Fruit fly (Drosophila melanogaster) whole organism, embryonic: ENCODE data around the gene Argk1.
A peak's percentile ranks its signal among the peaks of the same experiment; 100 is the strongest.

Source experiments
- CG10274 ChIP-seq: fragments of 200-800 bp; sonication (Bioruptor generic); optimal IDR thresholded peaks from 3 replicates; lab custom pipeline; 2017; ENCODE audit warnings: missing biosample characterization, mild to moderate bottlenecking, missing genetic modification characterization
- CG10654 ChIP-seq: fragments of 200-800 bp; sonication (Bioruptor generic); optimal IDR thresholded peaks from 2 replicates; lab custom pipeline; 2016; ENCODE audit warnings: missing biosample characterization, missing genetic modification characterization
- CG11247 ChIP-seq: fragments of 200-800 bp; sonication (Bioruptor generic); IDR thresholded peaks from 2 replicates; pipeline ENCODE4 v1.3.6; 2022; ENCODE audit warnings: missing biosample characterization, missing genetic modification characterization
- CG11398 ChIP-seq: fragments of 200-800 bp; sonication (Bioruptor generic); optimal IDR thresholded peaks from 2 replicates; lab custom pipeline; 2016; ENCODE audit warnings: missing biosample characterization, missing genetic modification characterization
- CG11723 ChIP-seq: fragments of 200-800 bp; sonication (Bioruptor generic); optimal IDR thresholded peaks from 2 replicates; lab custom pipeline; 2017; ENCODE audit warnings: missing biosample characterization, mild to moderate bottlenecking, missing genetic modification characterization
- CG12219 ChIP-seq: fragments of 200-800 bp; sonication (Bioruptor generic); optimal IDR thresholded peaks from 3 replicates; lab custom pipeline; 2018; ENCODE audit warnings: missing biosample characterization, mild to moderate bottlenecking, missing genetic modification characterization
- CG13296 ChIP-seq: fragments of 200-800 bp; sonication (Bioruptor generic); optimal IDR thresholded peaks from 3 replicates; lab custom pipeline; 2018; ENCODE audit warnings: missing biosample characterization, mild to moderate bottlenecking, missing genetic modification characterization
- CG13624 ChIP-seq: fragments of 200-800 bp; sonication (Bioruptor generic); optimal IDR thresholded peaks from 2 replicates; lab custom pipeline; 2016; ENCODE audit warnings: missing biosample characterization, missing genetic modification characterization
- CG15601 ChIP-seq: fragments of 200-800 bp; sonication (Bioruptor generic); optimal IDR thresholded peaks from 3 replicates; lab custom pipeline; 2019; ENCODE audit warnings: missing biosample characterization, mild to moderate bottlenecking, missing genetic modification characterization, moderate library complexity
- CG15696 ChIP-seq: fragments of 200-800 bp; sonication (Bioruptor generic); optimal IDR thresholded peaks from 2 replicates; lab custom pipeline; 2019; ENCODE audit warnings: missing biosample characterization, mild to moderate bottlenecking, missing genetic modification characterization, moderate library complexity
- CG1647 ChIP-seq: fragments of 200-800 bp; sonication (Bioruptor generic); optimal IDR thresholded peaks from 3 replicates; lab custom pipeline; 2016; ENCODE audit warnings: missing biosample characterization, missing genetic modification characterization
- CG3065 ChIP-seq: fragments of 200-800 bp; sonication (Bioruptor generic); optimal IDR thresholded peaks from 2 replicates; lab custom pipeline; 2016; ENCODE audit warnings: missing biosample characterization, missing genetic modification characterization
- CG34376 ChIP-seq: fragments of 200-800 bp; sonication (Bioruptor generic); optimal IDR thresholded peaks from 2 replicates; lab custom pipeline; 2018; ENCODE audit warnings: missing biosample characterization, mild to moderate bottlenecking, missing genetic modification characterization
- CG4282 ChIP-seq: fragments of 200-800 bp; sonication (Bioruptor generic); optimal IDR thresholded peaks from 2 replicates; lab custom pipeline; 2016; ENCODE audit warnings: missing biosample characterization, missing genetic modification characterization
- CG4730 ChIP-seq: fragments of 200-800 bp; sonication (Bioruptor generic); IDR thresholded peaks from 2 replicates; pipeline ENCODE4 v1.3.6; 2022; ENCODE audit warnings: missing biosample characterization, missing genetic modification characterization
- CG5245 ChIP-seq: fragments of 200-800 bp; sonication (Bioruptor generic); optimal IDR thresholded peaks from 3 replicates; lab custom pipeline; 2016; ENCODE audit warnings: missing biosample characterization, missing genetic modification characterization
- CG6175 ChIP-seq: fragments of 200-800 bp; sonication (Bioruptor generic); IDR thresholded peaks from 3 replicates; pipeline ENCODE4 v1.3.6; 2022; ENCODE audit warnings: missing biosample characterization, missing genetic modification characterization
- CG7556 ChIP-seq: fragments of 200-800 bp; sonication (Bioruptor generic); optimal IDR thresholded peaks from 2 replicates; lab custom pipeline; 2017; ENCODE audit warnings: missing biosample characterization, mild to moderate bottlenecking, missing genetic modification characterization
- CG7963 ChIP-seq: fragments of 200-800 bp; sonication (Bioruptor generic); IDR thresholded peaks from 3 replicates; pipeline ENCODE4 v1.3.6; 2022; ENCODE audit warnings: missing biosample characterization, missing genetic modification characterization; ENCODE audit not compliant: partially characterized antibody
- Dad ChIP-seq: fragments of 200-800 bp; sonication (Bioruptor generic); optimal IDR thresholded peaks from 3 replicates; lab custom pipeline; 2016; ENCODE audit warnings: missing biosample characterization, missing genetic modification characterization
- Dll ChIP-seq: fragments of 200-800 bp; sonication (Bioruptor generic); IDR thresholded peaks from 4 replicates; pipeline ENCODE4 v1.3.6; 2022; ENCODE audit warnings: missing biosample characterization, missing genetic modification characterization; ENCODE audit not compliant: partially characterized antibody
- E2f2 ChIP-seq: fragments of 200-800 bp; sonication (Bioruptor generic); IDR thresholded peaks from 2 replicates; pipeline ENCODE4 v1.3.6; 2022; ENCODE audit warnings: missing biosample characterization, missing genetic modification characterization
- Ets65A ChIP-seq: fragments of 200-800 bp; sonication (Bioruptor generic); peaks from one replicate; lab custom pipeline; 2016; ENCODE audit warnings: missing biosample characterization, missing genetic modification characterization
- H15 ChIP-seq: fragments of 200-800 bp; sonication (Bioruptor generic); IDR thresholded peaks from 3 replicates; pipeline ENCODE4 v1.3.6; 2022; ENCODE audit warnings: missing biosample characterization, missing genetic modification characterization
- Lhr ChIP-seq: fragments of 200-800 bp; sonication (Bioruptor generic); optimal IDR thresholded peaks from 3 replicates; lab custom pipeline; 2017; ENCODE audit warnings: mild to moderate bottlenecking, missing biosample characterization, missing genetic modification reagents, missing genetic modification characterization
- Neu2 ChIP-seq: fragments of 200-800 bp; sonication (Bioruptor generic); optimal IDR thresholded peaks from 3 replicates; lab custom pipeline; 2016; ENCODE audit warnings: missing biosample characterization, missing genetic modification characterization, borderline replicate concordance
- Rfx ChIP-seq: fragments of 200-800 bp; sonication (Bioruptor generic); IDR thresholded peaks from 2 replicates; pipeline ENCODE4 v1.3.6; 2022; ENCODE audit warnings: missing biosample characterization, missing genetic modification characterization
- Side ChIP-seq: fragments of 200-800 bp; sonication (Bioruptor generic); optimal IDR thresholded peaks from 2 replicates; lab custom pipeline; 2016; ENCODE audit warnings: missing biosample characterization, missing genetic modification characterization
- Sox102F ChIP-seq: fragments of 200-800 bp; sonication (Bioruptor generic); optimal IDR thresholded peaks from 2 replicates; lab custom pipeline; 2018; ENCODE audit warnings: missing biosample characterization, mild to moderate bottlenecking, missing genetic modification characterization, moderate library complexity
- TFAM ChIP-seq: fragments of 200-800 bp; sonication (Bioruptor generic); optimal IDR thresholded peaks from 2 replicates; lab custom pipeline; 2017; ENCODE audit warnings: missing biosample characterization, missing genetic modification characterization, inconsistent platforms
- Xbp1 ChIP-seq: fragments of 200-800 bp; sonication (Bioruptor generic); optimal IDR thresholded peaks from 3 replicates; lab custom pipeline; 2016; ENCODE audit warnings: missing biosample characterization, mild to moderate bottlenecking, missing genetic modification characterization
- ac ChIP-seq: fragments of 200-800 bp; sonication (Bioruptor generic); optimal IDR thresholded peaks from 3 replicates; lab custom pipeline; 2017; ENCODE audit warnings: missing biosample characterization, mild to moderate bottlenecking, missing genetic modification characterization
- az2 ChIP-seq: fragments of 200-800 bp; sonication (Bioruptor generic); optimal IDR thresholded peaks from 3 replicates; lab custom pipeline; 2016; ENCODE audit warnings: missing biosample characterization, missing genetic modification characterization
- cg ChIP-seq: fragments of 200-800 bp; sonication (Bioruptor generic); optimal IDR thresholded peaks from 3 replicates; lab custom pipeline; 2019; ENCODE audit warnings: missing biosample characterization, mild to moderate bottlenecking, missing genetic modification characterization, moderate library complexity
- fd102C ChIP-seq: fragments of 200-800 bp; sonication (Bioruptor generic); optimal IDR thresholded peaks from 2 replicates; lab custom pipeline; 2018; ENCODE audit warnings: missing biosample characterization, mild to moderate bottlenecking, missing genetic modification characterization, moderate library complexity
- gsb-n ChIP-seq: fragments of 200-800 bp; sonication (Bioruptor generic); optimal IDR thresholded peaks from 3 replicates; lab custom pipeline; 2018; ENCODE audit warnings: missing biosample characterization, mild to moderate bottlenecking, missing genetic modification characterization
- hth ChIP-seq: fragments of >200 bp; optimal IDR thresholded peaks from 2 replicates; lab custom pipeline; 2017; ENCODE audit warnings: inconsistent platforms
- lov ChIP-seq, 2 experiments: fragments of 200-800 bp in 1 of 2; fragments of >200 bp in 1 of 2; sonication (Bioruptor generic) in 1 of 2; IDR thresholded peaks in 1 of 2; optimal IDR thresholded peaks in 1 of 2; 2 replicates in 1 of 2; 3 replicates in 1 of 2; pipeline versions ENCODE4 v1.3.6 to Lab custom; 2017 to 2022; ENCODE audit warnings: missing biosample characterization in 1 of 2, missing genetic modification characterization in 1 of 2
- luna ChIP-seq: fragments of 200-800 bp; sonication (Bioruptor generic); optimal IDR thresholded peaks from 2 replicates; lab custom pipeline; 2016; ENCODE audit warnings: missing biosample characterization, missing genetic modification characterization
- nerfin-1 ChIP-seq: fragments of 200-800 bp; sonication (Bioruptor generic); optimal IDR thresholded peaks from 3 replicates; lab custom pipeline; 2019; ENCODE audit warnings: missing biosample characterization, mild to moderate bottlenecking, missing genetic modification characterization, moderate library complexity
- pan ChIP-seq, 4 experiments: fragments of >200 bp in 3 of 4; fragments of 200-800 bp in 1 of 4; sonication (Bioruptor generic) in 1 of 4; optimal IDR thresholded peaks in 3 of 4; IDR thresholded peaks in 1 of 4; 2 replicates each; pipeline versions ENCODE4 v1.3.6 to Lab custom; 2017 to 2022; ENCODE audit warnings: missing biosample characterization in 2 of 4, missing genetic modification characterization in 2 of 4, mixed read lengths in 1 of 4
- pum ChIP-seq: fragments of 200-800 bp; sonication (Bioruptor generic); optimal IDR thresholded peaks from 2 replicates; lab custom pipeline; 2016; ENCODE audit warnings: missing biosample characterization, missing genetic modification characterization
- rib ChIP-seq: fragments of 200-800 bp; sonication (Bioruptor generic); IDR thresholded peaks from 2 replicates; pipeline ENCODE4 v1.3.6; 2022; ENCODE audit warnings: missing biosample characterization, missing genetic modification characterization
- ro ChIP-seq: fragments of 200-800 bp; sonication (Bioruptor generic); IDR thresholded peaks from 2 replicates; pipeline ENCODE4 v1.3.6; 2022; ENCODE audit warnings: missing biosample characterization, missing genetic modification characterization
- shn ChIP-seq: fragments of 200-800 bp; sonication (Bioruptor generic); optimal IDR thresholded peaks from 3 replicates; lab custom pipeline; 2016; ENCODE audit warnings: missing biosample characterization, missing genetic modification characterization
- sima ChIP-seq: fragments of 200-800 bp; sonication (Bioruptor generic); optimal IDR thresholded peaks from 2 replicates; lab custom pipeline; 2016; ENCODE audit warnings: missing biosample characterization, missing genetic modification characterization
- slou ChIP-seq: fragments of 200-800 bp; sonication (Bioruptor generic); optimal IDR thresholded peaks from 3 replicates; lab custom pipeline; 2016; ENCODE audit warnings: missing biosample characterization, missing genetic modification characterization
- tgo ChIP-seq: fragments of 200-800 bp; sonication (Bioruptor generic); IDR thresholded peaks from 3 replicates; pipeline ENCODE4 v1.3.6; 2022; ENCODE audit warnings: missing biosample characterization, missing genetic modification characterization
- vfl ChIP-seq: fragments of 200-800 bp; sonication (Bioruptor generic); optimal IDR thresholded peaks from 2 replicates; lab custom pipeline; 2016; ENCODE audit warnings: missing biosample characterization, missing genetic modification characterization
- zen2 ChIP-seq: fragments of 200-800 bp; sonication (Bioruptor generic); IDR thresholded peaks from 3 replicates; pipeline ENCODE4 v1.3.6; 2022; ENCODE audit warnings: missing biosample characterization, missing genetic modification characterization; ENCODE audit not compliant: partially characterized antibody

Argk1 gene

dm6 chr3L:9023627-9024026 lies 42.2 kb downstream of the Argk1 start (continued):
- TF ChIP-seq Rfx (GFP tag; lab: Robert Waterston, UW) (peak; percentile 38), fd102C (GFP tag; lab: Kevin White, UChicago) (peak; percentile 93), Ets65A (GFP tag; lab: Kevin White, UChicago) (peak; percentile 96), CG10654 (GFP tag; lab: Kevin White, UChicago) (no peak), Xbp1 (GFP tag; lab: Kevin White, UChicago) (peak; percentile 67), TFAM (no peak), nerfin-1 (tag; lab: Kevin White, UChicago) (peak; percentile 53), CG11398 (GFP tag; lab: Kevin White, UChicago) (no peak), luna (GFP tag; lab: Kevin White, UChicago) (no peak), CG10274 (GFP tag; lab: Kevin White, UChicago) (peak; percentile 19), H15 (GFP tag; lab: Robert Waterston, UW) (no peak; the same call in 2 of the 3 replicates), rib (GFP tag; lab: Robert Waterston, UW) (no peak), E2f2 (GFP tag; lab: Robert Waterston, UW) (peak; percentile 21; the same call in 1 of the 2 replicates), Dad (GFP tag; lab: Kevin White, UChicago) (peak; percentile 40), sima (GFP tag; lab: Kevin White, UChicago) (peak; percentile 19), CG7963 (GFP tag; lab: Robert Waterston, UW) (no peak), CG12219 (GFP tag; lab: Kevin White, UChicago) (peak; percentile 38), CG13624 (GFP tag; lab: Kevin White, UChicago) (peak; percentile 19), CG11723 (GFP tag; lab: Kevin White, UChicago) (peak; percentile 10), CG1647 (GFP tag; lab: Kevin White, UChicago) (peak; percentile 20), slou (no peak), Lhr (GFP tag; lab: Kevin White, UChicago) (peak; percentile 23), Sox102F (GFP tag; lab: Kevin White, UChicago) (peak; percentile 51), CG4730 (peak; percentile 7; the same call in 1 of the 2 replicates), CG34376 (GFP tag; lab: Kevin White, UChicago) (no peak), CG13296 (GFP tag; lab: Kevin White, UChicago) (no peak), CG6175 (GFP tag; lab: Robert Waterston, UW) (no peak), hth (no peak), cg (GFP tag; lab: Kevin White, UChicago) (no peak), az2 (GFP tag; lab: Kevin White, UChicago) (peak; percentile 71), vfl (GFP tag; lab: Kevin White, UChicago) (no peak), shn (GFP tag; lab: Kevin White, UChicago) (peak; percentile 24), pan (optimal IDR thresholded peaks at IDR 0.05; lab: Kevin White, UChicago) (no peak), pan (GFP tag; optimal IDR thresholded peaks at IDR 0.05 in 1 of 2, IDR thresholded peaks at IDR 0.05 in 1 of 2) (peak in 1 of 2 experiments; percentile 60), ac (GFP tag; lab: Kevin White, UChicago) (peak; percentile 87), tgo (GFP tag; lab: Robert Waterston, UW) (peak; percentile 65), Neu2 (GFP tag; lab: Kevin White, UChicago) (peak; percentile 31), CG15601 (peak; percentile 49), CG11247 (GFP tag; lab: Robert Waterston, UW) (no peak), pum (GFP tag; lab: Kevin White, UChicago) (peak; percentile 63), Dll (GFP tag; lab: Robert Waterston, UW) (no peak), CG4282 (GFP tag; lab: Kevin White, UChicago) (no peak), CG15696 (tag; lab: Kevin White, UChicago) (peak; percentile 94), Side (GFP tag; lab: Kevin White, UChicago) (peak; percentile 64), CG3065 (no peak), zen2 (GFP tag; lab: Robert Waterston, UW) (no peak), ro (peak; percentile 37; the same call in 1 of the 2 replicates), gsb-n (tag; lab: Kevin White, UChicago) (peak; percentile 45), lov (optimal IDR thresholded peaks at IDR 0.05; lab: Kevin White, UChicago) (no peak), lov (GFP tag; IDR thresholded peaks at IDR 0.05; lab: Robert Waterston, UW) (peak; percentile 62; the same call in 1 of the 3 replicates), CG5245 (GFP tag; lab: Kevin White, UChicago) (peak; percentile 45), CG7556 (GFP tag; lab: Kevin White, UChicago) (peak; percentile 63)
